Worm (Caenorhabditis elegans): Measurements from ENCODE around the gene T18D3.1.

Gene T18D3.1

DNA sequence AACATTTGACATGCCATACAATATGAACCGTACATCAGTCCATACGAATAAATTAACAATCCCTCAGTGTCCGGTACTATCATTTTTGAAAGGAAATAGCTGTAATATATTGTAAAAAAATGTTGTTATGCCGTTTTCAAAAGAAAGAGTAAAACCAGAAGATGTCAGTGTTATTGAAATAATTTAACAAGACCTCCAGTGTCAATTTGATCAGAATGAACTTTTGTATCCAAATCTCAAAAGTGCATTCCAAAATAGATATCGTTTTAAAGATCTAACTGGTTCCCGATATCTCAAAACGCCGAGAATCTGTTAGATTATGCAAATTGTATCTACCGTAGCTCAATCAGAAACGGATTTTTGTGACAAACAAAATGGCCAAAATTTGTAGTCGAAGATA, 7.0 kb downstream of the T18D3.1 start, which contains the start of gene odr-7:
Gene odr-7, minus strand, starts transcription at position 101 of the 400 bp plus-strand sequence.
- TF ChIP-seq ceh-58 (GFP tag; IDR thresholded peaks at IDR 0.05) (no peak), sea-2 (GFP tag; IDR thresholded peaks at IDR 0.05) (no peak), F39B2.1 (GFP tag; IDR thresholded peaks at IDR 0.05) (no peak), attf-3 (GFP tag; conservative IDR thresholded peaks at IDR 0.05) (no peak), dox-1 (GFP tag; IDR thresholded peaks at IDR 0.05) (no peak), zfh-2 (GFP tag; conservative IDR thresholded peaks at IDR 0.05) (no peak), F37B4.10 (GFP tag; IDR thresholded peaks at IDR 0.05) (no peak), die-1 (tag; optimal IDR thresholded peaks at IDR 0.05) (no peak), aptf-2 (GFP tag; conservative IDR thresholded peaks at IDR 0.05) (no peak), let-526 (GFP tag; IDR thresholded peaks at IDR 0.05) (no peak), ztf-22 (GFP tag; optimal IDR thresholded peaks at IDR 0.05) (no peak), F55B11.4 (tag; optimal IDR thresholded peaks at IDR 0.05; ENCODE audit: borderline replicate concordance, insufficient read depth) (no peak), cebp-1 (GFP tag; IDR thresholded peaks at IDR 0.05) (no peak), cebp-1 (tag; optimal IDR thresholded peaks at IDR 0.05) (no peak), nfyb-1 (GFP tag; IDR thresholded peaks at IDR 0.05) (no peak), bed-1 (GFP tag; IDR thresholded peaks at IDR 0.05) (no peak)

- TF ChIP-seq chd-7 (tag; optimal IDR thresholded peaks at IDR 0.05) (no peak), attf-6 (GFP tag; IDR thresholded peaks at IDR 0.05) (no peak), Y56A3A.18 (GFP tag; IDR thresholded peaks at IDR 0.05) (no peak), ztf-26 (tag; optimal IDR thresholded peaks at IDR 0.05) (no peak), let-526 (GFP tag; IDR thresholded peaks at IDR 0.05) (no peak), Y53G8AR.9 (GFP tag; conservative IDR thresholded peaks at IDR 0.05) (no peak), unc-62 (GFP tag; optimal IDR thresholded peaks at IDR 0.05) (no peak), B0336.3 (GFP tag; IDR thresholded peaks at IDR 0.05) (no peak), nhr-179 (tag; optimal IDR thresholded peaks at IDR 0.05) (no peak), aptf-2 (GFP tag; conservative IDR thresholded peaks at IDR 0.05) (no peak), pbrm-1 (GFP tag; IDR thresholded peaks at IDR 0.05) (no peak), B0261.1 (tag; optimal IDR thresholded peaks at IDR 0.05) (no peak), Y67H2A.10 (GFP tag; conservative IDR thresholded peaks at IDR 0.05) (no peak), T07F8.4 (tag; optimal IDR thresholded peaks at IDR 0.05) (no peak), lin-26 (GFP tag; IDR thresholded peaks at IDR 0.05) (no peak), efl-1 (GFP tag; optimal IDR thresholded peaks at IDR 0.05) (no peak), F49E8.2 (tag; optimal IDR thresholded peaks at IDR 0.05; ENCODE audit: insufficient read depth) (no peak), bed-1 (GFP tag; IDR thresholded peaks at IDR 0.05) (no peak), dox-1 (GFP tag; IDR thresholded peaks at IDR 0.05) (no peak), Y79H2A.3 (GFP tag; conservative IDR thresholded peaks at IDR 0.05) (no peak)
These were observed 9.0 kb downstream of the T18D3.1 start, which contains the start of gene T18D3.5 for ce11 chrX:12463504-12463903. Gene T18D3.5, plus strand, starts transcription at chrX:12463804.

ce11 chrX:12466769-12467168, 12.2 kb downstream of the T18D3.1 start, which contains the start of gene cdf-2:
Gene cdf-2, minus strand, starts transcription at chrX:12466917.
- TF ChIP-seq mxl-1 (tag; optimal IDR thresholded peaks at IDR 0.05) (no peak), ztf-26 (tag; optimal IDR thresholded peaks at IDR 0.05) (no peak), nhr-80 (tag; optimal IDR thresholded peaks at IDR 0.05) (peak; percentile 67), attf-5 (GFP tag; optimal IDR thresholded peaks at IDR 0.05) (no peak), ztf-3 (GFP tag; optimal IDR thresholded peaks at IDR 0.05) (no peak), T26A5.8 (tag; optimal IDR thresholded peaks at IDR 0.05) (no peak), sptf-2 (GFP tag; optimal IDR thresholded peaks at IDR 0.05) (no peak)
